Fruit fly (Drosophila melanogaster) Kc167 (cell line): ENCODE data around the gene sd.

Source experiments
- Sin3A ChIP-seq: fragments of >200 bp; optimal IDR thresholded peaks from 2 replicates; lab custom pipeline; 2018; ENCODE audit warnings: missing external identifiers
- h ChIP-seq: fragments of >200 bp; optimal IDR thresholded peaks from 3 replicates; lab custom pipeline; 2018; ENCODE audit warnings: missing external identifiers
- insv ChIP-seq: fragments of >200 bp; optimal IDR thresholded peaks from 3 replicates; lab custom pipeline; 2018; ENCODE audit warnings: missing external identifiers
- psq ChIP-seq: fragments of >200 bp; optimal IDR thresholded peaks from 2 replicates; lab custom pipeline; 2017; ENCODE audit warnings: missing external identifiers
- ttk ChIP-seq: sonication (Bioruptor generic); optimal IDR thresholded peaks from 2 replicates; lab custom pipeline; 2017; ENCODE audit warnings: missing external identifiers

- TF ChIP-seq h = no peak
- TF ChIP-seq psq (lab: Kevin White, UChicago) = no peak
- TF ChIP-seq Sin3A = no peak
- TF ChIP-seq ttk (lab: Kevin White, UChicago) = no peak
- no peak for TF ChIP-seq insv (lab: Kevin White, UChicago)
Observed at dm6 chrX:15874437-15874836, 70.3 kb downstream of the sd start.
